Worm (Caenorhabditis elegans) whole organism, mixed stage, embryonic: ENCODE data around the gene F09C8.2.

Source experiments
- M03D4.4 ChIP-seq: sonication (generic microtip); optimal IDR thresholded peaks from 2 replicates; lab custom pipeline; 2017; ENCODE audit warnings: mild to moderate bottlenecking, missing genetic modification characterization, missing compliant biosample characterization
- ceh-83 ChIP-seq: fragments of 200-800 bp; sonication (Bioruptor generic); optimal IDR thresholded peaks from 2 replicates; lab custom pipeline; 2018; ENCODE audit warnings: mild to moderate bottlenecking, missing genetic modification characterization, missing compliant biosample characterization
- drap-1 ChIP-seq: fragments of 200-800 bp; sonication (Bioruptor generic); optimal IDR thresholded peaks from 3 replicates; lab custom pipeline; 2018; ENCODE audit warnings: mild to moderate bottlenecking, missing genetic modification characterization, missing compliant biosample characterization
- elt-3 ChIP-seq: fragments of 150-350 bp; optimal IDR thresholded peaks from 2 replicates; lab custom pipeline; 2014; ENCODE audit warnings: missing biosample characterization, missing genetic modification characterization
- mab-5 ChIP-seq: fragments of 150-350 bp; optimal IDR thresholded peaks from 2 replicates; lab custom pipeline; 2014; ENCODE audit warnings: missing biosample characterization, missing genetic modification characterization
- mls-2 ChIP-seq: sonication (generic microtip); optimal IDR thresholded peaks from 2 replicates; lab custom pipeline; 2016; ENCODE audit warnings: mild to moderate bottlenecking, missing genetic modification characterization, moderate library complexity, missing compliant biosample characterization
- nhr-12 ChIP-seq: fragments of 150-350 bp; optimal IDR thresholded peaks from 2 replicates; lab custom pipeline; 2014; ENCODE audit warnings: missing biosample characterization, missing genetic modification characterization
- nhr-237 ChIP-seq: fragments of 150-350 bp; optimal IDR thresholded peaks from 2 replicates; lab custom pipeline; 2014; ENCODE audit warnings: missing biosample characterization, missing genetic modification characterization
- nhr-28 ChIP-seq: fragments of 150-350 bp; optimal IDR thresholded peaks from 2 replicates; lab custom pipeline; 2014; ENCODE audit warnings: missing biosample characterization, missing genetic modification characterization
- snpc-4 ChIP-seq: fragments of 150-350 bp; optimal IDR thresholded peaks from 2 replicates; lab custom pipeline; 2014; ENCODE audit warnings: missing biosample characterization, missing genetic modification characterization
- sptf-1 ChIP-seq: sonication (generic microtip); optimal IDR thresholded peaks from 2 replicates; lab custom pipeline; 2017; ENCODE audit warnings: mild to moderate bottlenecking, missing genetic modification characterization, moderate library complexity, missing compliant biosample characterization
- tbx-8 ChIP-seq: fragments of 200-800 bp; sonication (Bioruptor generic); optimal IDR thresholded peaks from 2 replicates; lab custom pipeline; 2018; ENCODE audit warnings: mild to moderate bottlenecking, missing genetic modification characterization, moderate library complexity, missing compliant biosample characterization
- unc-39 ChIP-seq: fragments of 150-350 bp; optimal IDR thresholded peaks from 2 replicates; lab custom pipeline; 2014; ENCODE audit warnings: missing biosample characterization, missing genetic modification characterization
- unc-62 ChIP-seq: fragments of 150-350 bp; optimal IDR thresholded peaks from 2 replicates; lab custom pipeline; 2014; ENCODE audit warnings: missing biosample characterization, missing genetic modification reagents, missing genetic modification characterization

ce11 chrX:16133815-16134214 is 13.0 kb downstream of the F09C8.2 start:
- TF ChIP-seq unc-62 (GFP tag; lab: Kevin White, UChicago) (no peak), mls-2 (tag; lab: Kevin White, UChicago) (peak; percentile 35), ceh-83 (GFP tag; lab: Kevin White, UChicago) (no peak), elt-3 (no peak), drap-1 (GFP tag; lab: Kevin White, UChicago) (peak; percentile 10), snpc-4 (tag; lab: Kevin White, UChicago) (no peak), sptf-1 (tag; lab: Kevin White, UChicago) (peak; percentile 50), nhr-237 (no peak), nhr-12 (no peak), unc-39 (tag; lab: Kevin White, UChicago) (no peak), tbx-8 (no peak), M03D4.4 (no peak), nhr-28 (tag; lab: Kevin White, UChicago) (no peak), mab-5 (no peak)
